Fruit fly (Drosophila melanogaster): ENCODE measurements around the gene CG8159.

Gene CG8159

dm6 chr3R:8712722-8713131 is 13.9 kb upstream of the CG8159 start, which contains the start of gene CG8112:
Gene CG8112 (plus strand): TSS chr3R:8712933.
- TF ChIP-seq Mio (GFP tag; optimal IDR thresholded peaks at IDR 0.05) (no peak), usp (GFP tag; optimal IDR thresholded peaks at IDR 0.05) (no peak), CrebA (GFP tag; optimal IDR thresholded peaks at IDR 0.05; ENCODE audit: borderline replicate concordance) (no peak), sage (GFP tag; optimal IDR thresholded peaks at IDR 0.05) (peak; percentile 21), Dif (GFP tag; optimal IDR thresholded peaks at IDR 0.05; ENCODE audit: partially characterized antibody) (peak; percentile 5), rgr (GFP tag; optimal IDR thresholded peaks at IDR 0.05) (peak; percentile 33), tai (GFP tag; optimal IDR thresholded peaks at IDR 0.05) (no peak), foxo (GFP tag; optimal IDR thresholded peaks at IDR 0.05) (peak in 1 of 2 experiments; percentile 42), ey (GFP tag; optimal IDR thresholded peaks at IDR 0.05) (no peak), fru (GFP tag; optimal IDR thresholded peaks at IDR 0.05) (peak; percentile 9), dmrt93B (GFP tag; optimal IDR thresholded peaks at IDR 0.05) (peak; percentile 19), Sp1 (GFP tag; optimal IDR thresholded peaks at IDR 0.05) (peak; percentile 52), psq (GFP tag; optimal IDR thresholded peaks at IDR 0.05) (peak; percentile 49), HLH106 (tag; optimal IDR thresholded peaks at IDR 0.05) (peak; percentile 39), Hnf4 (GFP tag; optimal IDR thresholded peaks at IDR 0.05) (no peak), h (GFP tag; optimal IDR thresholded peaks at IDR 0.05) (no peak), Rel (GFP tag; optimal IDR thresholded peaks at IDR 0.05) (no peak), Rel (tag; optimal IDR thresholded peaks at IDR 0.05) (peak; percentile 9)

dm6 chr3R:8715371-8715770 is 11.3 kb upstream of the CG8159 start:
- TF ChIP-seq dl (GFP tag; optimal IDR thresholded peaks at IDR 0.05; ENCODE audit: insufficient read depth in 1 of 2, partially characterized antibody in 2 of 2) = no peak
- no peak for TF ChIP-seq HLH106 (tag; optimal IDR thresholded peaks at IDR 0.05)
- no peak for TF ChIP-seq N (GFP tag; optimal IDR thresholded peaks at IDR 0.05)
- no peak for TF ChIP-seq Dif (GFP tag; optimal IDR thresholded peaks at IDR 0.05; ENCODE audit: partially characterized antibody)
- no peak for TF ChIP-seq sage (GFP tag; optimal IDR thresholded peaks at IDR 0.05)
- no peak for TF ChIP-seq tai (GFP tag; optimal IDR thresholded peaks at IDR 0.05)
- no peak for TF ChIP-seq brk (GFP tag; optimal IDR thresholded peaks at IDR 0.05)
- TF ChIP-seq h (GFP tag; optimal IDR thresholded peaks at IDR 0.05) = no peak
- TF ChIP-seq OdsH (GFP tag; optimal IDR thresholded peaks at IDR 0.05) = no peak
- TF ChIP-seq Hr78 (GFP tag; optimal IDR thresholded peaks at IDR 0.05) = no peak
- TF ChIP-seq dmrt93B (GFP tag; optimal IDR thresholded peaks at IDR 0.05) = no peak
- no peak for TF ChIP-seq CG9705 (GFP tag; optimal IDR thresholded peaks at IDR 0.05)
- TF ChIP-seq br (GFP tag; optimal IDR thresholded peaks at IDR 0.05) = no peak
- no peak for TF ChIP-seq fru (GFP tag; optimal IDR thresholded peaks at IDR 0.05)
- no peak for TF ChIP-seq GATAd (GFP tag; optimal IDR thresholded peaks at IDR 0.05)
- no peak for TF ChIP-seq sv (GFP tag; optimal IDR thresholded peaks at IDR 0.05)
- no peak for TF ChIP-seq Hnf4 (GFP tag; optimal IDR thresholded peaks at IDR 0.05)

dm6 chr3R:8715851-8716550 is 10.7 kb upstream of the CG8159 start, which contains the start of gene TMEM216:
Gene TMEM216 (plus strand): TSS chr3R:8716243.
- peak; percentile 1 for TF ChIP-seq rgr (GFP tag; optimal IDR thresholded peaks at IDR 0.05)
- TF ChIP-seq psq (GFP tag; optimal IDR thresholded peaks at IDR 0.05) = peak; percentile 2
- no peak for TF ChIP-seq Rel (GFP tag; optimal IDR thresholded peaks at IDR 0.05)
- peak; percentile 58 for TF ChIP-seq Rel (tag; optimal IDR thresholded peaks at IDR 0.05)
- TF ChIP-seq Sp1 (GFP tag; optimal IDR thresholded peaks at IDR 0.05) = no peak

dm6 chr3R:8716551-8716879 is 10.1 kb upstream of the CG8159 start:
- no peak for TF ChIP-seq N (GFP tag; optimal IDR thresholded peaks at IDR 0.05)
- TF ChIP-seq Hr78 (GFP tag; optimal IDR thresholded peaks at IDR 0.05) = no peak
- no peak for TF ChIP-seq jim (GFP tag; optimal IDR thresholded peaks at IDR 0.05)
- TF ChIP-seq OdsH (GFP tag; optimal IDR thresholded peaks at IDR 0.05) = peak; percentile 6
- TF ChIP-seq sage (GFP tag; optimal IDR thresholded peaks at IDR 0.05) = no peak
- TF ChIP-seq GATAd (GFP tag; optimal IDR thresholded peaks at IDR 0.05) = no peak
- no peak for TF ChIP-seq psq (GFP tag; optimal IDR thresholded peaks at IDR 0.05)
- TF ChIP-seq ey (GFP tag; optimal IDR thresholded peaks at IDR 0.05) = peak; percentile 10
- TF ChIP-seq HLH106 (tag; optimal IDR thresholded peaks at IDR 0.05) = no peak

dm6 chr3R:8718356-8718755 is 8.3 kb upstream of the CG8159 start, which contains the start of gene Cks85A:
Gene Cks85A (minus strand): TSS chr3R:8718456.
- no peak for TF ChIP-seq Rel (GFP tag; optimal IDR thresholded peaks at IDR 0.05)
- TF ChIP-seq Rel (tag; optimal IDR thresholded peaks at IDR 0.05) = peak; percentile 25
- no peak for TF ChIP-seq Abd-B (GFP tag; optimal IDR thresholded peaks at IDR 0.05)
